Fruit fly (Drosophila melanogaster): ENCODE measurements around the gene CG11050.
A peak's percentile ranks its signal among the peaks of the same experiment; 100 is the strongest.

CG11050 gene

dm6 chr2L:6647103-6647711 is 36.4 kb downstream of the CG11050 start (continued):
- TF ChIP-seq bowl (GFP tag; IDR thresholded peaks at IDR 0.05) (peak; percentile 95), luna (GFP tag; optimal IDR thresholded peaks at IDR 0.05) (peak; percentile 93), scrt (GFP tag; optimal IDR thresholded peaks at IDR 0.05) (peak; percentile 89), CG10959 (GFP tag; IDR thresholded peaks at IDR 0.05) (peak; percentile 96), Opbp (GFP tag; IDR thresholded peaks at IDR 0.05; ENCODE audit: partially characterized antibody) (peak; percentile 25; the same call in 1 of the 3 replicates), CG12942 (GFP tag; optimal IDR thresholded peaks at IDR 0.05) (peak; percentile 98), br (optimal IDR thresholded peaks at IDR 0.05) (no peak), jumu (GFP tag; optimal IDR thresholded peaks at IDR 0.05) (peak; percentile 96), cas (GFP tag; IDR thresholded peaks at IDR 0.05) (peak; percentile 88), CG4730 (GFP tag; IDR thresholded peaks at IDR 0.05) (peak; percentile 95), zfh2 (GFP tag; optimal IDR thresholded peaks at IDR 0.05) (peak; percentile 94), CG9797 (GFP tag; optimal IDR thresholded peaks at IDR 0.05) (peak; percentile 62), Hey (tag; optimal IDR thresholded peaks at IDR 0.05) (peak; percentile 80), Lpt (GFP tag; optimal IDR thresholded peaks at IDR 0.05) (no peak), CG8924 (tag; optimal IDR thresholded peaks at IDR 0.05) (peak; percentile 99), CG16863 (GFP tag; optimal IDR thresholded peaks at IDR 0.05) (peak; percentile 98), ham (GFP tag; IDR thresholded peaks at IDR 0.05) (peak; percentile 85), dmrt99B (tag; optimal IDR thresholded peaks at IDR 0.05) (peak; percentile 99), CG6791 (GFP tag; IDR thresholded peaks at IDR 0.05; ENCODE audit: partially characterized antibody) (peak; percentile 59; the same call in 1 of the 3 replicates), CG17359 (tag; optimal IDR thresholded peaks at IDR 0.05) (peak; percentile 99), Asciz (GFP tag; optimal IDR thresholded peaks at IDR 0.05) (peak; percentile 99), tin (GFP tag; optimal IDR thresholded peaks at IDR 0.05) (peak; percentile 99), CG4820 (GFP tag; optimal IDR thresholded peaks at IDR 0.05) (peak; percentile 97), bcd (GFP tag; optimal IDR thresholded peaks at IDR 0.05) (peak; percentile 98), Sry-δ (GFP tag; optimal IDR thresholded peaks at IDR 0.05) (peak; percentile 70), Fer3 (tag; optimal IDR thresholded peaks at IDR 0.05) (peak; percentile 97), gcm (GFP tag; optimal IDR thresholded peaks at IDR 0.05) (peak; percentile 99), Lim3 (GFP tag; IDR thresholded peaks at IDR 0.05) (peak; percentile 91), maf-S (GFP tag; optimal IDR thresholded peaks at IDR 0.05) (peak; percentile 98), aop (GFP tag; IDR thresholded peaks at IDR 0.05) (peak; percentile 86), unc-4 (GFP tag; IDR thresholded peaks at IDR 0.05; ENCODE audit: partially characterized antibody) (no peak), CG15073 (GFP tag; optimal IDR thresholded peaks at IDR 0.05) (peak; percentile 86), dmrt11E (tag; optimal IDR thresholded peaks at IDR 0.05) (peak; percentile 97), Blimp-1 (GFP tag; optimal IDR thresholded peaks at IDR 0.05) (peak; percentile 98), pros (GFP tag; optimal IDR thresholded peaks at IDR 0.05) (peak; percentile 89), psq (GFP tag; optimal IDR thresholded peaks at IDR 0.05) (peak; percentile 97), schlank (tag; optimal IDR thresholded peaks at IDR 0.05) (peak; percentile 94), Awh (GFP tag; IDR thresholded peaks at IDR 0.05) (peak; percentile 98), pzg (GFP tag; optimal IDR thresholded peaks at IDR 0.05) (peak; percentile 15), CG4854 (GFP tag; optimal IDR thresholded peaks at IDR 0.05) (peak; percentile 98), CrebB (tag; optimal IDR thresholded peaks at IDR 0.05) (peak; percentile 97), E2f2 (GFP tag; IDR thresholded peaks at IDR 0.05) (peak; percentile 87), H2.0 (GFP tag; IDR thresholded peaks at IDR 0.05) (peak; percentile 97), Dip2 (GFP tag; IDR thresholded peaks at IDR 0.05) (peak; percentile 55; the same call in 1 of the 2 replicates), Sin3A (optimal IDR thresholded peaks at IDR 0.05) (no peak), sob (GFP tag; IDR thresholded peaks at IDR 0.05) (peak; percentile 96), CG12236 (GFP tag; optimal IDR thresholded peaks at IDR 0.05) (peak; percentile 98), CG6175 (GFP tag; IDR thresholded peaks at IDR 0.05) (peak; percentile 90), vfl (GFP tag; optimal IDR thresholded peaks at IDR 0.05) (peak; percentile 96), pho (GFP tag; optimal IDR thresholded peaks at IDR 0.05) (peak; percentile 97), croc (GFP tag; conservative IDR thresholded peaks at IDR 0.05) (peak; percentile 94)

All from whole organism, embryonic.